Fruit fly (Drosophila melanogaster): ENCODE results near the gene Sap-r.

Gene Sap-r

dm6 chr3R:30880024-30880423 is 8.8 kb downstream of the Sap-r start (continued):
- TF ChIP-seq Med (GFP tag), result peak; percentile 10
- 0 out of 4 replicates have a peak, but pooled peaks have one; percentile 9 for TF ChIP-seq chinmo (GFP tag; IDR thresholded peaks at IDR 0.05; ENCODE audit: partially characterized antibody)
- no peak for TF ChIP-seq CG10366 (GFP tag; IDR thresholded peaks at IDR 0.05)
- TF ChIP-seq CG2712 (tag; optimal IDR thresholded peaks at IDR 0.05), result peak; percentile 21
- peak; percentile 10 for TF ChIP-seq BEAF-32 (GFP tag; optimal IDR thresholded peaks at IDR 0.05)

dm6 chr3R:30878105-30878504 is 10.8 kb downstream of the Sap-r start:
- TF ChIP-seq chinmo (GFP tag; IDR thresholded peaks at IDR 0.05; ENCODE audit: partially characterized antibody) (0 out of 4 replicates have a peak, but pooled peaks have one; percentile 7), Dfd (GFP tag; optimal IDR thresholded peaks at IDR 0.05) (peak in 1 of 2 experiments; percentile 92), zfh2 (GFP tag; optimal IDR thresholded peaks at IDR 0.05) (no peak)

dm6 chr3R:30876136-30876683 is 12.7 kb downstream of the Sap-r start, which contains the start of gene CG15546:
CG15546 (minus strand) TSS chr3R:30876186.
- TF ChIP-seq CG2120 (GFP tag; optimal IDR thresholded peaks at IDR 0.05) (peak; percentile 25), sd (tag; optimal IDR thresholded peaks at IDR 0.05) (peak; percentile 3), BEAF-32 (GFP tag; optimal IDR thresholded peaks at IDR 0.05) (no peak), ewg (GFP tag; optimal IDR thresholded peaks at IDR 0.05) (no peak), CG2202 (tag; optimal IDR thresholded peaks at IDR 0.05) (no peak), B-H1 (GFP tag; IDR thresholded peaks at IDR 0.05) (no peak), Atf-2 (GFP tag; optimal IDR thresholded peaks at IDR 0.05) (no peak), tap (tag; optimal IDR thresholded peaks at IDR 0.05) (no peak), Mrtf (GFP tag; IDR thresholded peaks at IDR 0.05) (0 out of 3 replicates have a peak, but pooled peaks have one; percentile 21), sisA (GFP tag; IDR thresholded peaks at IDR 0.05) (no peak), CG9932 (GFP tag; IDR thresholded peaks at IDR 0.05) (peak; percentile 22; the same call in 1 of the 2 replicates), en (GFP tag; optimal IDR thresholded peaks at IDR 0.05) (no peak), Adf1 (GFP tag; IDR thresholded peaks at IDR 0.05) (peak; percentile 6; the same call in 1 of the 2 replicates), NFAT (GFP tag; IDR thresholded peaks at IDR 0.05) (no peak), lmd (GFP tag; IDR thresholded peaks at IDR 0.05) (no peak; the same call in 1 of the 2 replicates), Dip3 (GFP tag; optimal IDR thresholded peaks at IDR 0.05) (no peak), Drgx (GFP tag; IDR thresholded peaks at IDR 0.05) (peak; percentile 84), CG34422 (GFP tag; IDR thresholded peaks at IDR 0.05) (no peak), Oli (tag; optimal IDR thresholded peaks at IDR 0.05) (no peak), Rfx (GFP tag; IDR thresholded peaks at IDR 0.05) (peak; percentile 37; the same call in 1 of the 2 replicates), CG12744 (GFP tag; optimal IDR thresholded peaks at IDR 0.05) (no peak), CG34376 (GFP tag; optimal IDR thresholded peaks at IDR 0.05) (no peak), scrt (GFP tag; optimal IDR thresholded peaks at IDR 0.05) (no peak), sens (GFP tag) (peak; percentile 0), CG3847 (GFP tag; IDR thresholded peaks at IDR 0.05) (0 out of 2 replicates have a peak, but pooled peaks have one; percentile 4), dysf (GFP tag; IDR thresholded peaks at IDR 0.05) (peak; percentile 48; the same call in 2 of the 3 replicates), Ets65A (GFP tag) (peak; percentile 43), row (GFP tag; IDR thresholded peaks at IDR 0.05) (peak; percentile 41; the same call in 2 of the 3 replicates), CG1792 (GFP tag; optimal IDR thresholded peaks at IDR 0.05) (no peak), Dbx (GFP tag; IDR thresholded peaks at IDR 0.05) (0 out of 3 replicates have a peak, but pooled peaks have one; percentile 15), CG14014 (GFP tag; IDR thresholded peaks at IDR 0.05) (0 out of 2 replicates have a peak, but pooled peaks have one; percentile 23), Nf-YA (GFP tag; IDR thresholded peaks at IDR 0.05) (no peak), Dll (GFP tag; IDR thresholded peaks at IDR 0.05; ENCODE audit: partially characterized antibody) (no peak), Med (GFP tag) (peak; percentile 41), jigr1 (GFP tag; IDR thresholded peaks at IDR 0.05) (no peak), grau (tag; optimal IDR thresholded peaks at IDR 0.05) (peak; percentile 14), al (GFP tag; IDR thresholded peaks at IDR 0.05) (peak; percentile 50; the same call in 1 of the 2 replicates), ham (GFP tag; IDR thresholded peaks at IDR 0.05) (no peak), stwl (tag; optimal IDR thresholded peaks at IDR 0.05) (no peak), zen (tag; optimal IDR thresholded peaks at IDR 0.05) (no peak), NfI (GFP tag; optimal IDR thresholded peaks at IDR 0.05) (no peak), ranshi (GFP tag; IDR thresholded peaks at IDR 0.05) (no peak)
